Worm (Caenorhabditis elegans) whole organism, L1 larva: ENCODE data around the gene mltn-6.

Source experiments
- ama-1 ChIP-seq: fragments of 150-350 bp; optimal IDR thresholded peaks from 2 replicates; lab custom pipeline; 2014
- dpl-1 ChIP-seq, 3 experiments: fragments of 150-350 bp in 2 of 3; sonication (generic microtip) in 1 of 3; optimal IDR thresholded peaks; 2 replicates each; lab custom pipeline; 2014 to 2017; ENCODE audit warnings: missing biosample characterization in 3 of 3, missing genetic modification characterization in 3 of 3, missing genetic modification reagents in 3 of 3
- fkh-10 ChIP-seq: sonication (generic microtip); optimal IDR thresholded peaks from 2 replicates; lab custom pipeline; 2017; ENCODE audit warnings: missing biosample characterization, missing genetic modification reagents, missing genetic modification characterization
- lin-13 ChIP-seq: fragments of 150-350 bp; optimal IDR thresholded peaks from 2 replicates; lab custom pipeline; 2014; ENCODE audit warnings: missing biosample characterization, missing genetic modification reagents, missing genetic modification characterization
- nhr-11 ChIP-seq: fragments of 150-350 bp; optimal IDR thresholded peaks from 2 replicates; lab custom pipeline; 2014; ENCODE audit warnings: missing biosample characterization, missing genetic modification characterization
- nhr-77 ChIP-seq: fragments of 150-350 bp; optimal IDR thresholded peaks from 2 replicates; lab custom pipeline; 2014; ENCODE audit warnings: missing biosample characterization, missing genetic modification characterization
- snpc-4 ChIP-seq: fragments of 150-350 bp; optimal IDR thresholded peaks from 2 replicates; lab custom pipeline; 2014; ENCODE audit warnings: missing biosample characterization, missing genetic modification characterization
- swsn-7 ChIP-seq: sonication (generic microtip); optimal IDR thresholded peaks from 2 replicates; lab custom pipeline; 2016; ENCODE audit warnings: missing genetic modification characterization, missing compliant biosample characterization
- unc-98 ChIP-seq: fragments of 200-800 bp; sonication (Bioruptor generic); IDR thresholded peaks from 2 replicates; pipeline ENCODE4 v1.3.6; 2022; ENCODE audit warnings: missing genetic modification characterization, missing compliant biosample characterization

- TF ChIP-seq ama-1 (lab: Kevin White, UChicago): no peak
- TF ChIP-seq lin-13: no peak
- TF ChIP-seq snpc-4 (tag; lab: Kevin White, UChicago): no peak
- TF ChIP-seq fkh-10 (GFP tag; lab: Kevin White, UChicago): no peak
- no peak for TF ChIP-seq nhr-77 (tag; lab: Kevin White, UChicago)
- TF ChIP-seq dpl-1 (GFP tag; optimal IDR thresholded peaks at IDR 0.05; lab: Kevin White, UChicago): no peak
- no peak for TF ChIP-seq unc-98
- no peak for TF ChIP-seq nhr-11
- no peak for TF ChIP-seq swsn-7 (tag; lab: Kevin White, UChicago)
Measured at ce11 chrV:347561-348345, 17.0 kb upstream of the mltn-6 start.
